Worm (Caenorhabditis elegans) whole organism, L1 larva: Measurements from ENCODE around the gene T21E8.7.

ENCODE experiments used
- elt-3 ChIP-seq, 6 experiments: fragments of 150-350 bp in 1 of 6; sonication (generic microtip); optimal IDR thresholded peaks; 2 replicates each; lab custom pipeline; 2017 to 2018; ENCODE audit warnings: missing biosample characterization in 6 of 6, missing genetic modification characterization in 6 of 6, inconsistent platforms in 1 of 6
- nhr-71 ChIP-seq: sonication (generic microtip); optimal IDR thresholded peaks from 2 replicates; lab custom pipeline; 2016; ENCODE audit warnings: mild to moderate bottlenecking, missing genetic modification characterization, moderate library complexity, missing compliant biosample characterization
- nhr-77 ChIP-seq: fragments of 150-350 bp; optimal IDR thresholded peaks from 2 replicates; lab custom pipeline; 2014; ENCODE audit warnings: missing biosample characterization, missing genetic modification characterization
- tlp-1 ChIP-seq: fragments of 150-350 bp; optimal IDR thresholded peaks from 2 replicates; lab custom pipeline; 2014; ENCODE audit warnings: missing biosample characterization, missing genetic modification characterization
- unc-62 ChIP-seq: fragments of 150-350 bp; optimal IDR thresholded peaks from 2 replicates; lab custom pipeline; 2014; ENCODE audit warnings: missing biosample characterization, missing genetic modification reagents, missing genetic modification characterization

- TF ChIP-seq nhr-77 (tag; lab: Kevin White, UChicago) (no peak), unc-62 (no peak), tlp-1 (no peak), elt-3 (tag; optimal IDR thresholded peaks at IDR 0.05; lab: Kevin White, UChicago) (no peak), nhr-71 (tag; lab: Kevin White, UChicago) (no peak)
These were observed 27.4 kb downstream of the T21E8.7 start, which contains the start of gene F47B10.8 for ce11 chrX:10910716-10911115.
